Fruit fly (Drosophila melanogaster): ENCODE data around the gene CG14073.

CG14073 gene

dm6 chr3L:18801194-18801695, 19.2 kb downstream of the CG14073 start, which contains the start of gene ftz-f1:
TSS of gene ftz-f1 (minus strand) at chr3L:18801309.
- TF ChIP-seq CG10631 (GFP tag; optimal IDR thresholded peaks at IDR 0.05) (no peak), ss (GFP tag; optimal IDR thresholded peaks at IDR 0.05) (no peak), fd59A (GFP tag; optimal IDR thresholded peaks at IDR 0.05) (no peak), esn (GFP tag; optimal IDR thresholded peaks at IDR 0.05) (peak; percentile 35), CG11762 (GFP tag; optimal IDR thresholded peaks at IDR 0.05; ENCODE audit: insufficient read depth) (no peak), Eip93F (GFP tag; optimal IDR thresholded peaks at IDR 0.05) (no peak), spab (GFP tag; optimal IDR thresholded peaks at IDR 0.05) (no peak), salr (GFP tag; optimal IDR thresholded peaks at IDR 0.05) (no peak), CG7368 (GFP tag; optimal IDR thresholded peaks at IDR 0.05) (no peak), svp (GFP tag) (peak; percentile 95), Lpt (GFP tag; optimal IDR thresholded peaks at IDR 0.05) (peak; percentile 18), lz (GFP tag; optimal IDR thresholded peaks at IDR 0.05) (no peak), cyc (GFP tag; optimal IDR thresholded peaks at IDR 0.05) (no peak), Smox (GFP tag; optimal IDR thresholded peaks at IDR 0.05) (no peak), Gug (GFP tag; IDR thresholded peaks at IDR 0.05) (no peak), CG6808 (GFP tag; optimal IDR thresholded peaks at IDR 0.05) (no peak), CG6792 (GFP tag; optimal IDR thresholded peaks at IDR 0.05) (no peak), CG6163 (GFP tag; IDR thresholded peaks at IDR 0.05) (no peak; the same call in 1 of the 3 replicates), fkh (GFP tag; optimal IDR thresholded peaks at IDR 0.05) (peak; percentile 80), Sox102F (GFP tag; optimal IDR thresholded peaks at IDR 0.05) (no peak), pdm3 (GFP tag; optimal IDR thresholded peaks at IDR 0.05) (no peak), Ets21C (GFP tag; optimal IDR thresholded peaks at IDR 0.05) (no peak), Hr4 (GFP tag; optimal IDR thresholded peaks at IDR 0.05) (no peak), dsx (GFP tag; optimal IDR thresholded peaks at IDR 0.05; ENCODE audit: poor library complexity, severe bottlenecking) (no peak), CG3032 (tag; optimal IDR thresholded peaks at IDR 0.05) (no peak), acj6 (GFP tag; optimal IDR thresholded peaks at IDR 0.05) (no peak), CG16779 (tag; optimal IDR thresholded peaks at IDR 0.05) (no peak), CG34406 (GFP tag; optimal IDR thresholded peaks at IDR 0.05) (no peak), CG6854 (GFP tag; optimal IDR thresholded peaks at IDR 0.05) (no peak), CG3919 (GFP tag; optimal IDR thresholded peaks at IDR 0.05) (no peak), CG8319 (GFP tag; optimal IDR thresholded peaks at IDR 0.05) (no peak), eg (GFP tag; IDR thresholded peaks at IDR 0.05) (peak; percentile 33; the same call in 2 of the 3 replicates), CG9139 (GFP tag; optimal IDR thresholded peaks at IDR 0.05) (no peak), CG8632 (GFP tag; optimal IDR thresholded peaks at IDR 0.05) (no peak), Hr38 (GFP tag; optimal IDR thresholded peaks at IDR 0.05) (no peak), fd85E (GFP tag; optimal IDR thresholded peaks at IDR 0.05) (no peak), CG32006 (GFP tag; optimal IDR thresholded peaks at IDR 0.05) (no peak), CG11902 (GFP tag; optimal IDR thresholded peaks at IDR 0.05) (no peak), Ets96B (tag; optimal IDR thresholded peaks at IDR 0.05) (no peak), CG10669 (GFP tag; optimal IDR thresholded peaks at IDR 0.05) (no peak), Eip75B (GFP tag; optimal IDR thresholded peaks at IDR 0.05) (peak; percentile 85), CG15336 (GFP tag; IDR thresholded peaks at IDR 0.05) (peak; percentile 45; the same call in 1 of the 2 replicates), topi (GFP tag; optimal IDR thresholded peaks at IDR 0.05) (no peak), vri (GFP tag; optimal IDR thresholded peaks at IDR 0.05) (peak; percentile 94), net (GFP tag; optimal IDR thresholded peaks at IDR 0.05) (no peak), dac (GFP tag; optimal IDR thresholded peaks at IDR 0.05) (no peak), CG4318 (GFP tag; optimal IDR thresholded peaks at IDR 0.05) (no peak), achi (GFP tag; optimal IDR thresholded peaks at IDR 0.05) (no peak), Hr39 (GFP tag; optimal IDR thresholded peaks at IDR 0.05) (no peak), OdsH (GFP tag; optimal IDR thresholded peaks at IDR 0.05) (no peak), Met (GFP tag; optimal IDR thresholded peaks at IDR 0.05) (no peak), Sox14 (GFP tag; optimal IDR thresholded peaks at IDR 0.05) (peak; percentile 64)
